Fruit fly (Drosophila melanogaster) whole organism, adult: ENCODE results near the gene unk.

Source experiments
- CG33017 ChIP-seq: fragments of 200-800 bp; sonication (Bioruptor generic); optimal IDR thresholded peaks from 2 replicates; lab custom pipeline; 2018; ENCODE audit warnings: missing biosample characterization, mild to moderate bottlenecking, missing genetic modification characterization, moderate library complexity
- CG7045 ChIP-seq: fragments of 200-800 bp; sonication (Bioruptor generic); optimal IDR thresholded peaks from 2 replicates; lab custom pipeline; 2017; ENCODE audit warnings: missing biosample characterization, mild to moderate bottlenecking, missing genetic modification characterization
- Crg-1 ChIP-seq: fragments of 200-800 bp; sonication (Bioruptor generic); optimal IDR thresholded peaks from 2 replicates; lab custom pipeline; 2016; ENCODE audit warnings: missing biosample characterization, missing genetic modification characterization
- Hr96 ChIP-seq: fragments of 200-800 bp; sonication (Bioruptor generic); optimal IDR thresholded peaks from 2 replicates; lab custom pipeline; 2016; ENCODE audit warnings: missing biosample characterization, missing genetic modification characterization
- bab1 ChIP-seq: fragments of 200-800 bp; sonication (Bioruptor generic); optimal IDR thresholded peaks from 3 replicates; lab custom pipeline; 2019; ENCODE audit warnings: missing biosample characterization, mild to moderate bottlenecking, missing genetic modification characterization, moderate library complexity
- cic ChIP-seq: fragments of 200-800 bp; sonication (Bioruptor generic); optimal IDR thresholded peaks from 2 replicates; lab custom pipeline; 2017; ENCODE audit warnings: missing biosample characterization, mild to moderate bottlenecking, missing genetic modification characterization, moderate library complexity
- pad ChIP-seq: fragments of 200-800 bp; sonication (Bioruptor generic); optimal IDR thresholded peaks from 3 replicates; lab custom pipeline; 2017; ENCODE audit warnings: missing biosample characterization, missing genetic modification characterization, mild to moderate bottlenecking, moderate library complexity, missing genetic modification reagents
- tj ChIP-seq: fragments of 200-800 bp; sonication (Bioruptor generic); optimal IDR thresholded peaks from 3 replicates; lab custom pipeline; 2017; ENCODE audit warnings: missing biosample characterization, mild to moderate bottlenecking, missing genetic modification characterization, moderate library complexity

dm6 chr3R:23148433-23148832 lies 9.2 kb downstream of the unk start:
- no peak for TF ChIP-seq bab1 (GFP tag; lab: Kevin White, UChicago)
- no peak for TF ChIP-seq tj (GFP tag; lab: Kevin White, UChicago)
- no peak for TF ChIP-seq Hr96 (GFP tag; lab: Kevin White, UChicago)
- TF ChIP-seq CG7045 (GFP tag; lab: Kevin White, UChicago): no peak
- no peak for TF ChIP-seq pad (GFP tag; lab: Kevin White, UChicago)
- no peak for TF ChIP-seq CG33017 (tag; lab: Kevin White, UChicago)
- TF ChIP-seq Crg-1 (GFP tag; lab: Kevin White, UChicago): no peak
- no peak for TF ChIP-seq cic (GFP tag; lab: Kevin White, UChicago)
